Worm (Caenorhabditis elegans): ENCODE measurements around the gene mlt-4.
"Not testable (repeated sequence)": the region's sequence is repeated elsewhere in the genome, so short reads cannot be mapped to it uniquely, and the experiment has no call there.

ce11 chrV:20303288-20303687 is 14.1 kb upstream of the mlt-4 start, which contains the start of gene ZC15.3:
- TF ChIP-seq aptf-3 (GFP tag; IDR thresholded peaks at IDR 0.05); chd-7 (tag; optimal IDR thresholded peaks at IDR 0.05); sea-2 (GFP tag; IDR thresholded peaks at IDR 0.05); Y67H2A.10 (GFP tag; conservative IDR thresholded peaks at IDR 0.05); Y53G8AR.9 (GFP tag; conservative IDR thresholded peaks at IDR 0.05); efl-1 (GFP tag; optimal IDR thresholded peaks at IDR 0.05); unc-62 (GFP tag; optimal IDR thresholded peaks at IDR 0.05); snpc-4 (GFP tag; optimal IDR thresholded peaks at IDR 0.05); snpc-4 (tag; optimal IDR thresholded peaks at IDR 0.05); attf-5 (GFP tag; optimal IDR thresholded peaks at IDR 0.05): not testable (repeated sequence)

Measured in whole organism, young adult.